Worm (Caenorhabditis elegans) whole organism, late embryonic: Measurements from ENCODE around the gene srt-33.

Experiments used
- F13H6.1 ChIP-seq: sonication (generic microtip); optimal IDR thresholded peaks from 2 replicates; lab custom pipeline; 2016; ENCODE audit warnings: missing genetic modification characterization, missing compliant biosample characterization
- T23F11.4 ChIP-seq: fragments of 200-800 bp; sonication (Bioruptor generic); optimal IDR thresholded peaks from 2 replicates; lab custom pipeline; 2018; ENCODE audit warnings: mild to moderate bottlenecking, missing genetic modification characterization, missing compliant biosample characterization
- Y22D7AL.16 ChIP-seq: sonication (generic microtip); optimal IDR thresholded peaks from 2 replicates; lab custom pipeline; 2016; ENCODE audit warnings: missing genetic modification characterization, missing compliant biosample characterization
- ahr-1 ChIP-seq: sonication (generic microtip); optimal IDR thresholded peaks from 2 replicates; lab custom pipeline; 2016; ENCODE audit warnings: missing genetic modification characterization, missing compliant biosample characterization
- ama-1 ChIP-seq: fragments of 150-350 bp; optimal IDR thresholded peaks from 2 replicates; lab custom pipeline; 2014
- ceh-14 ChIP-seq: sonication (generic microtip); optimal IDR thresholded peaks from 2 replicates; lab custom pipeline; 2016; ENCODE audit warnings: missing genotype, missing genetic modification characterization, missing compliant biosample characterization
- ceh-19 ChIP-seq: fragments of 200-800 bp; sonication (Bioruptor generic); optimal IDR thresholded peaks from 2 replicates; lab custom pipeline; 2018; ENCODE audit warnings: mild to moderate bottlenecking, missing genetic modification characterization, missing compliant biosample characterization
- ceh-2 ChIP-seq: sonication (generic microtip); optimal IDR thresholded peaks from 2 replicates; lab custom pipeline; 2016; ENCODE audit warnings: missing genotype, missing genetic modification characterization, missing compliant biosample characterization
- ceh-24 ChIP-seq: sonication (generic microtip); optimal IDR thresholded peaks from 2 replicates; lab custom pipeline; 2016; ENCODE audit warnings: mild to moderate bottlenecking, missing genetic modification characterization, missing compliant biosample characterization
- ceh-34 ChIP-seq: sonication (generic microtip); optimal IDR thresholded peaks from 2 replicates; lab custom pipeline; 2016; ENCODE audit warnings: mild to moderate bottlenecking, missing genetic modification characterization, missing compliant biosample characterization
- ceh-48 ChIP-seq: sonication (generic microtip); optimal IDR thresholded peaks from 2 replicates; lab custom pipeline; 2016; ENCODE audit warnings: missing genetic modification characterization, inconsistent platforms, missing compliant biosample characterization
- ceh-6 ChIP-seq: fragments of 200-800 bp; sonication (Bioruptor generic); optimal IDR thresholded peaks from 2 replicates; lab custom pipeline; 2018; ENCODE audit warnings: mild to moderate bottlenecking, missing genetic modification characterization, missing compliant biosample characterization
- ceh-9 ChIP-seq: sonication (generic microtip); optimal IDR thresholded peaks from 2 replicates; lab custom pipeline; 2016; ENCODE audit warnings: mild to moderate bottlenecking, missing genetic modification characterization, inconsistent platforms, missing compliant biosample characterization
- che-1 ChIP-seq: sonication (generic microtip); optimal IDR thresholded peaks from 2 replicates; lab custom pipeline; 2016; ENCODE audit warnings: mild to moderate bottlenecking, missing genetic modification characterization, missing compliant biosample characterization
- elt-2 ChIP-seq: sonication (generic microtip); optimal IDR thresholded peaks from 2 replicates; lab custom pipeline; 2016; ENCODE audit warnings: missing genetic modification reagents, missing genetic modification characterization, missing compliant biosample characterization
- elt-4 ChIP-seq: sonication (generic microtip); optimal IDR thresholded peaks from 2 replicates; lab custom pipeline; 2016; ENCODE audit warnings: missing genetic modification characterization, missing compliant biosample characterization
- eyg-1 ChIP-seq: sonication (generic microtip); optimal IDR thresholded peaks from 2 replicates; lab custom pipeline; 2016; ENCODE audit warnings: missing genotype, missing genetic modification characterization, missing compliant biosample characterization
- fax-1 ChIP-seq: sonication (generic microtip); optimal IDR thresholded peaks from 2 replicates; lab custom pipeline; 2016; ENCODE audit warnings: missing genotype, missing genetic modification characterization, missing compliant biosample characterization
- fkh-10 ChIP-seq: fragments of 150-350 bp; optimal IDR thresholded peaks from 2 replicates; lab custom pipeline; 2014; ENCODE audit warnings: missing biosample characterization, missing genetic modification reagents, missing genetic modification characterization
- hlh-13 ChIP-seq: fragments of 200-800 bp; sonication (Bioruptor generic); optimal IDR thresholded peaks from 2 replicates; lab custom pipeline; 2018; ENCODE audit warnings: mild to moderate bottlenecking, missing genetic modification characterization, missing compliant biosample characterization
- hlh-15 ChIP-seq: sonication (generic microtip); optimal IDR thresholded peaks from 2 replicates; lab custom pipeline; 2016; ENCODE audit warnings: missing genetic modification characterization, missing compliant biosample characterization
- hlh-30 ChIP-seq: sonication (generic microtip); optimal IDR thresholded peaks from 2 replicates; lab custom pipeline; 2017; ENCODE audit warnings: antibody characterized with exemption, missing genetic modification characterization, missing compliant biosample characterization; ENCODE audit not compliant: insufficient read depth
- hlh-6 ChIP-seq: sonication (generic microtip); optimal IDR thresholded peaks from 2 replicates; lab custom pipeline; 2016; ENCODE audit warnings: missing genotype, missing genetic modification characterization, missing compliant biosample characterization
- hlh-8 ChIP-seq: sonication (generic microtip); optimal IDR thresholded peaks from 2 replicates; lab custom pipeline; 2016; ENCODE audit warnings: missing genotype, missing genetic modification characterization, missing compliant biosample characterization
- lim-6 ChIP-seq: sonication (generic microtip); optimal IDR thresholded peaks from 2 replicates; lab custom pipeline; 2016; ENCODE audit warnings: missing genetic modification characterization, missing compliant biosample characterization
- lin-11 ChIP-seq: fragments of 200-800 bp; sonication (Bioruptor generic); optimal IDR thresholded peaks from 2 replicates; lab custom pipeline; 2018; ENCODE audit warnings: mild to moderate bottlenecking, missing genetic modification characterization, missing compliant biosample characterization
- mec-3 ChIP-seq: sonication (generic microtip); optimal IDR thresholded peaks from 2 replicates; lab custom pipeline; 2016; ENCODE audit warnings: borderline replicate concordance, missing genetic modification characterization, missing compliant biosample characterization
- npax-4 ChIP-seq: sonication (generic microtip); optimal IDR thresholded peaks from 2 replicates; lab custom pipeline; 2016; ENCODE audit warnings: missing genetic modification characterization, missing compliant biosample characterization
- pha-4 ChIP-seq: fragments of 150-350 bp; optimal IDR thresholded peaks from 2 replicates; lab custom pipeline; 2018; ENCODE audit warnings: missing biosample characterization, missing genetic modification reagents, missing genetic modification characterization
- pqm-1 ChIP-seq: sonication (generic microtip); optimal IDR thresholded peaks from 2 replicates; lab custom pipeline; 2016; ENCODE audit warnings: missing genetic modification characterization, missing compliant biosample characterization
- pros-1 ChIP-seq: fragments of 150-350 bp; optimal IDR thresholded peaks from 2 replicates; lab custom pipeline; 2014; ENCODE audit warnings: missing biosample characterization, missing genetic modification reagents, missing genetic modification characterization
- ref-2 ChIP-seq: sonication (generic microtip); optimal IDR thresholded peaks from 2 replicates; lab custom pipeline; 2016; ENCODE audit warnings: missing genetic modification characterization, missing compliant biosample characterization
- sox-2 ChIP-seq: fragments of 200-800 bp; sonication (Bioruptor generic); IDR thresholded peaks from 2 replicates; pipeline ENCODE4 v1.3.6; 2022; ENCODE audit warnings: missing genetic modification reagents, missing genetic modification characterization, missing compliant biosample characterization
- tbx-7 ChIP-seq: sonication (generic microtip); optimal IDR thresholded peaks from 2 replicates; lab custom pipeline; 2016; ENCODE audit warnings: missing genotype, missing genetic modification characterization, missing compliant biosample characterization
- unc-42 ChIP-seq: sonication (generic microtip); optimal IDR thresholded peaks from 2 replicates; lab custom pipeline; 2016; ENCODE audit warnings: missing genotype, missing genetic modification characterization, missing compliant biosample characterization
- unc-55 ChIP-seq: sonication (generic microtip); optimal IDR thresholded peaks from 2 replicates; lab custom pipeline; 2017; ENCODE audit warnings: missing biosample characterization, missing genetic modification reagents, missing genetic modification characterization
- unc-86 ChIP-seq: sonication (generic microtip); optimal IDR thresholded peaks from 2 replicates; lab custom pipeline; 2016; ENCODE audit warnings: missing genetic modification characterization, missing compliant biosample characterization

Gene srt-33

DNA sequence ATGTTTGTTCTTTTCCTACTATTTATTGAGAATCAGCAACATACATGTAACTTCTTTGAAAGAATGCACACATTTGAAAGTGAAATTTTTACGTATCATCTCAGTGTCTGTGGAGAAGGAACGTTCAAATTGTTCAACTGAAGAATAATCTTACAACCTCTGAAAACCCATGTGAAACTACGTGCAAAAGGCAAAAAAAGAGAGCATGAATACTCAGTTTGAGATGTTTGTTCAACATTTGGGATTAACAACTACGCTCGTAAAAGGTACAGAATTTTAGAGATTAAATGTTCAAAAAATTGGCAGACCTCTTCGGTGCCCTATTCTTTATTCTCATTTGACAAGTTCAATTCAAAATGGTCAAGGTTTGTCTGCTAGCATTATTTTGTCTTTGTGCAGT lies 27.7 kb downstream of the srt-33 start, which contains the start of gene K02E11.5:
Gene K02E11.5, plus strand, starts transcription at position 301 of the 400 bp plus-strand sequence.
- no peak for TF ChIP-seq F13H6.1 (tag; lab: Kevin White, UChicago)

ce11 chrV:14248654-14249053 lies 31.0 kb downstream of the srt-33 start, which contains the start of gene K02E11.6:
Gene K02E11.6, plus strand, starts transcription at chrV:14248802.
- TF ChIP-seq fax-1 (no peak), sox-2 (no peak), ceh-14 (tag; lab: Kevin White, UChicago) (no peak), hlh-8 (tag; lab: Kevin White, UChicago) (no peak), unc-42 (tag; lab: Kevin White, UChicago) (no peak), pqm-1 (tag; lab: Kevin White, UChicago) (no peak), pha-4 (tag; lab: Kevin White, UChicago) (no peak), ceh-24 (tag; lab: Kevin White, UChicago) (no peak), ceh-2 (tag; lab: Kevin White, UChicago) (no peak), mec-3 (tag; lab: Kevin White, UChicago) (no peak), unc-55 (GFP tag; lab: Kevin White, UChicago) (no peak), elt-4 (tag; lab: Kevin White, UChicago) (no peak), ceh-6 (GFP tag; lab: Kevin White, UChicago) (no peak), hlh-13 (GFP tag; lab: Kevin White, UChicago) (no peak)

DNA sequence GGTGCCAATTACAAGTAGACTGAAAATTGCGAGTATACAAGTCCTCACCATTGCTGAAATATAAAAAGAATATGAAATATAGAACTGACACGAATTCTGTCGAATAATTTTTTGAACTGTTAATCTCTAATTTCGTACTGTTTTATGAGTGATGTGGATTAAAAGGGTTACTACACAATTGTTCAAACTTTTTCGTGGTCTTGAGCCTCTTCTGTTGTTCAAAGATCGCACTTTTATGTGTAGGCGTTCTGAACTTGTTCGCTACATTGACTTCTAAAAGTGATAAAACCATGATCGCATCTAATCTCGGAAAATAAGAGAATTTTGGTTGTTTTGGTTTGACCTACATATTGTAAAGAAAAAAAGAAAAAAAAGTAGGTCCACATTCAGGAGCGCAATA lies 31.7 kb downstream of the srt-33 start, which contains the start of gene K02E11.4:
Gene K02E11.4, minus strand, starts transcription at position 101 of the 400 bp plus-strand sequence.
- TF ChIP-seq tbx-7 (tag; lab: Kevin White, UChicago) (no peak), lim-6 (no peak)

- no peak for TF ChIP-seq ceh-14 (tag; lab: Kevin White, UChicago)
- no peak for TF ChIP-seq T23F11.4 (GFP tag; lab: Kevin White, UChicago)
- TF ChIP-seq hlh-15 = no peak
- TF ChIP-seq hlh-6 (tag; lab: Kevin White, UChicago) = no peak
- TF ChIP-seq hlh-8 (tag; lab: Kevin White, UChicago) = no peak
- no peak for TF ChIP-seq eyg-1 (tag; lab: Kevin White, UChicago)
- TF ChIP-seq unc-42 (tag; lab: Kevin White, UChicago) = no peak
- TF ChIP-seq elt-4 (tag; lab: Kevin White, UChicago) = no peak
- no peak for TF ChIP-seq unc-86
- no peak for TF ChIP-seq pros-1 (tag; lab: Kevin White, UChicago)
- no peak for TF ChIP-seq hlh-30 (tag; lab: Kevin White, UChicago)
- TF ChIP-seq Y22D7AL.16 = no peak
- no peak for TF ChIP-seq fkh-10 (GFP tag; lab: Kevin White, UChicago)
- TF ChIP-seq lim-6 = no peak
- TF ChIP-seq lin-11 = no peak
- TF ChIP-seq ceh-19 (GFP tag; lab: Kevin White, UChicago) = no peak
- TF ChIP-seq ceh-34 (tag; lab: Kevin White, UChicago) = no peak
- no peak for TF ChIP-seq sox-2
- TF ChIP-seq elt-2 = no peak
- TF ChIP-seq ref-2 (tag; lab: Kevin White, UChicago) = no peak
Measured at ce11 chrV:14246761-14247160, 32.9 kb downstream of the srt-33 start, which contains the start of gene K02E11.3. Gene K02E11.3, minus strand, starts transcription at chrV:14246861.

DNA sequence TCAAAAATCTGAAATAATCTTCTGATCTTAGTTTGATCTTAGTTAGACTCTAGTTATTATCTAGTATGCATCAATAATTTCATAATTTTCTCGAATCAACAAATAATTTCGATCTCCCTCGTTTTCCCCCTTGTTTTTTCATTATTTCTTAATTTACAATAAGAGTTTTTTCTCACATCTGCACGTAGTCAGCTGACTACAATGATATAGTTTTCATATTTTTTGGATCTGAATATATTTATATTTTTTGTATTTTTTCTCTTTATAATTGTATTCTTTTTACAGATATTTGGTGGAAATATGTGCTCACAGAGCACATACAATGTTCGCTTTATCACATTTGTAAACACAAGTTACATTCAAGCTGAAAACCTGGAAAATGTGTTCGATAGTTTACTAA lies 35.8 kb downstream of the srt-33 start, which contains the start of gene sre-7:
Gene sre-7, plus strand, starts transcription at position 301 of the 400 bp plus-strand sequence.
- TF ChIP-seq npax-4 (tag; lab: Kevin White, UChicago) = no peak
- no peak for TF ChIP-seq ahr-1 (tag; lab: Kevin White, UChicago)
- TF ChIP-seq ceh-48 (tag; lab: Kevin White, UChicago) = no peak
- no peak for TF ChIP-seq che-1 (tag; lab: Kevin White, UChicago)
- no peak for TF ChIP-seq ceh-6 (GFP tag; lab: Kevin White, UChicago)
- no peak for TF ChIP-seq ama-1 (lab: Kevin White, UChicago)
- no peak for TF ChIP-seq ceh-9 (tag; lab: Kevin White, UChicago)
- TF ChIP-seq hlh-15 = no peak
- no peak for TF ChIP-seq pros-1 (tag; lab: Kevin White, UChicago)
